Fruit fly (Drosophila melanogaster) whole organism, prepupa: ENCODE measurements around the gene ChT.

Source experiments
- Blimp-1 ChIP-seq: fragments of 200-800 bp; sonication (Bioruptor generic); optimal IDR thresholded peaks from 3 replicates; lab custom pipeline; 2017; ENCODE audit warnings: missing biosample characterization, missing genetic modification characterization, mild to moderate bottlenecking, moderate library complexity, missing genetic modification reagents
- CG10631 ChIP-seq: fragments of 200-800 bp; sonication (Bioruptor generic); optimal IDR thresholded peaks from 2 replicates; lab custom pipeline; 2016; ENCODE audit warnings: missing biosample characterization, missing genetic modification characterization
- CG11294 ChIP-seq: fragments of 200-800 bp; sonication (Bioruptor generic); IDR thresholded peaks from 2 replicates; pipeline ENCODE4 v1.3.6; 2022; ENCODE audit warnings: missing biosample characterization, missing genetic modification characterization
- CG11762 ChIP-seq: fragments of 200-800 bp; sonication (Bioruptor generic); optimal IDR thresholded peaks from 3 replicates; lab custom pipeline; 2016; ENCODE audit warnings: missing biosample characterization, missing genetic modification characterization; ENCODE audit not compliant: insufficient read depth
- CG11902 ChIP-seq: fragments of 200-800 bp; sonication (Bioruptor generic); optimal IDR thresholded peaks from 3 replicates; lab custom pipeline; 2016; ENCODE audit warnings: missing biosample characterization, missing genetic modification characterization
- CG15336 ChIP-seq: fragments of 200-800 bp; sonication (Bioruptor generic); IDR thresholded peaks from 2 replicates; pipeline ENCODE4 v1.3.6; 2022; ENCODE audit warnings: missing biosample characterization, missing genetic modification characterization
- CG16779 ChIP-seq: fragments of 200-800 bp; sonication (Bioruptor generic); optimal IDR thresholded peaks from 3 replicates; lab custom pipeline; 2017; ENCODE audit warnings: missing biosample characterization, mild to moderate bottlenecking, missing genetic modification characterization
- CG3032 ChIP-seq: fragments of 200-800 bp; optimal IDR thresholded peaks from 2 replicates; lab custom pipeline; 2019; ENCODE audit warnings: missing biosample characterization, mild to moderate bottlenecking, missing genetic modification characterization, moderate library complexity
- CG31627 ChIP-seq: fragments of 200-800 bp; sonication (Bioruptor generic); optimal IDR thresholded peaks from 3 replicates; lab custom pipeline; 2016; ENCODE audit warnings: missing biosample characterization, missing genetic modification characterization
- CG34406 ChIP-seq: fragments of 200-800 bp; sonication (Bioruptor generic); optimal IDR thresholded peaks from 3 replicates; lab custom pipeline; 2016; ENCODE audit warnings: missing biosample characterization, missing genetic modification characterization
- CG3919 ChIP-seq: fragments of 200-800 bp; sonication (Bioruptor generic); optimal IDR thresholded peaks from 3 replicates; lab custom pipeline; 2016; ENCODE audit warnings: missing biosample characterization, missing genetic modification characterization
- CG4318 ChIP-seq: fragments of 200-800 bp; sonication (Bioruptor generic); optimal IDR thresholded peaks from 3 replicates; lab custom pipeline; 2017; ENCODE audit warnings: missing biosample characterization, mild to moderate bottlenecking, missing genetic modification characterization
- CG6163 ChIP-seq: fragments of 200-800 bp; sonication (Bioruptor generic); IDR thresholded peaks from 3 replicates; pipeline ENCODE4 v1.3.6; 2022; ENCODE audit warnings: missing biosample characterization, missing genetic modification characterization
- CG6276 ChIP-seq: fragments of 200-800 bp; sonication (Bioruptor generic); optimal IDR thresholded peaks from 2 replicates; lab custom pipeline; 2017; ENCODE audit warnings: missing biosample characterization, mild to moderate bottlenecking, missing genetic modification characterization
- CG6792 ChIP-seq: fragments of 200-800 bp; sonication (Bioruptor generic); optimal IDR thresholded peaks from 3 replicates; lab custom pipeline; 2016; ENCODE audit warnings: missing biosample characterization, missing genetic modification characterization
- CG6808 ChIP-seq: fragments of 200-800 bp; sonication (Bioruptor generic); optimal IDR thresholded peaks from 3 replicates; lab custom pipeline; 2017; ENCODE audit warnings: missing biosample characterization, missing genetic modification characterization, mild to moderate bottlenecking, moderate library complexity, missing genetic modification reagents
- CG7368 ChIP-seq: fragments of 200-800 bp; sonication (Bioruptor generic); optimal IDR thresholded peaks from 3 replicates; lab custom pipeline; 2016; ENCODE audit warnings: missing biosample characterization, missing genetic modification characterization
- CG8119 ChIP-seq: fragments of 200-800 bp; sonication (Bioruptor generic); IDR thresholded peaks from 3 replicates; pipeline ENCODE4 v1.3.6; 2022; ENCODE audit warnings: missing biosample characterization, missing genetic modification characterization
- CG8632 ChIP-seq: fragments of 200-800 bp; sonication (Bioruptor generic); optimal IDR thresholded peaks from 3 replicates; lab custom pipeline; 2016; ENCODE audit warnings: missing biosample characterization, missing genetic modification characterization
- CG9139 ChIP-seq: fragments of 200-800 bp; sonication (Bioruptor generic); optimal IDR thresholded peaks from 3 replicates; lab custom pipeline; 2017; ENCODE audit warnings: missing biosample characterization, mild to moderate bottlenecking, missing genetic modification characterization
- Eip78C ChIP-seq: fragments of 200-800 bp; sonication (Bioruptor generic); peaks from one replicate; lab custom pipeline; 2016; ENCODE audit warnings: missing biosample characterization, missing genetic modification characterization
- Eip93F ChIP-seq: fragments of 200-800 bp; sonication (Bioruptor generic); optimal IDR thresholded peaks from 2 replicates; lab custom pipeline; 2016; ENCODE audit warnings: missing biosample characterization, mild to moderate bottlenecking, missing genetic modification characterization
- Ets21C ChIP-seq: fragments of 200-800 bp; sonication (Bioruptor generic); optimal IDR thresholded peaks from 3 replicates; lab custom pipeline; 2016; ENCODE audit warnings: missing biosample characterization, missing genetic modification characterization
- Ets96B ChIP-seq: fragments of 200-800 bp; optimal IDR thresholded peaks from 2 replicates; lab custom pipeline; 2019; ENCODE audit warnings: missing biosample characterization, mild to moderate bottlenecking, missing genetic modification characterization, moderate library complexity
- Gug ChIP-seq: fragments of 200-800 bp; sonication (Bioruptor generic); IDR thresholded peaks from 2 replicates; pipeline ENCODE4 v1.3.6; 2022; ENCODE audit warnings: missing biosample characterization, missing genetic modification characterization
- Hr38 ChIP-seq: sonication (Bioruptor generic); optimal IDR thresholded peaks from 2 replicates; lab custom pipeline; 2016; ENCODE audit warnings: missing biosample characterization, missing genetic modification characterization
- Hr39 ChIP-seq: fragments of 200-800 bp; sonication (Bioruptor generic); optimal IDR thresholded peaks from 2 replicates; lab custom pipeline; 2016; ENCODE audit warnings: missing biosample characterization, missing genetic modification characterization
- Lpt ChIP-seq: fragments of 200-800 bp; sonication (Bioruptor generic); optimal IDR thresholded peaks from 3 replicates; lab custom pipeline; 2016; ENCODE audit warnings: missing biosample characterization, missing genetic modification characterization
- Met ChIP-seq: fragments of 200-800 bp; sonication (Bioruptor generic); optimal IDR thresholded peaks from 3 replicates; lab custom pipeline; 2016; ENCODE audit warnings: missing biosample characterization, missing genetic modification characterization
- OdsH ChIP-seq: fragments of 200-800 bp; sonication (Bioruptor generic); optimal IDR thresholded peaks from 3 replicates; lab custom pipeline; 2016; ENCODE audit warnings: missing biosample characterization, missing genetic modification characterization
- Smox ChIP-seq: fragments of 200-800 bp; sonication (Bioruptor generic); optimal IDR thresholded peaks from 3 replicates; lab custom pipeline; 2016; ENCODE audit warnings: missing biosample characterization, missing genetic modification characterization
- Sox102F ChIP-seq: fragments of 200-800 bp; sonication (Bioruptor generic); optimal IDR thresholded peaks from 2 replicates; lab custom pipeline; 2016; ENCODE audit warnings: missing biosample characterization, mild to moderate bottlenecking, missing genetic modification characterization
- Sox15 ChIP-seq: fragments of 200-800 bp; sonication (Bioruptor generic); optimal IDR thresholded peaks from 3 replicates; lab custom pipeline; 2016; ENCODE audit warnings: missing biosample characterization, missing genetic modification characterization
- achi ChIP-seq: fragments of 200-800 bp; sonication (Bioruptor generic); optimal IDR thresholded peaks from 3 replicates; lab custom pipeline; 2016; ENCODE audit warnings: missing biosample characterization, missing genetic modification characterization
- acj6 ChIP-seq: fragments of 200-800 bp; sonication (Bioruptor generic); optimal IDR thresholded peaks from 3 replicates; lab custom pipeline; 2016; ENCODE audit warnings: missing biosample characterization, missing genetic modification characterization
- dac ChIP-seq: fragments of 200-800 bp; sonication (Bioruptor generic); optimal IDR thresholded peaks from 2 replicates; lab custom pipeline; 2017; ENCODE audit warnings: missing biosample characterization, mild to moderate bottlenecking, missing genetic modification characterization
- dsx ChIP-seq: fragments of 200-800 bp; optimal IDR thresholded peaks from 3 replicates; lab custom pipeline; 2019; ENCODE audit warnings: missing biosample characterization, mild to moderate bottlenecking, missing genetic modification characterization, moderate library complexity; ENCODE audit not compliant: poor library complexity, severe bottlenecking
- eg ChIP-seq: fragments of 200-800 bp; sonication (Bioruptor generic); IDR thresholded peaks from 3 replicates; pipeline ENCODE4 v1.3.6; 2022; ENCODE audit warnings: missing biosample characterization, missing genetic modification characterization
- fd59A ChIP-seq: fragments of 200-800 bp; sonication (Bioruptor generic); optimal IDR thresholded peaks from 2 replicates; lab custom pipeline; 2017; ENCODE audit warnings: missing biosample characterization, mild to moderate bottlenecking, missing genetic modification characterization, missing genetic modification reagents
- fkh ChIP-seq: fragments of 200-800 bp; sonication (Bioruptor generic); optimal IDR thresholded peaks from 3 replicates; lab custom pipeline; 2017; ENCODE audit warnings: missing biosample characterization, mild to moderate bottlenecking, missing genetic modification characterization, moderate library complexity
- net ChIP-seq: fragments of 200-800 bp; sonication (Bioruptor generic); optimal IDR thresholded peaks from 3 replicates; lab custom pipeline; 2016; ENCODE audit warnings: missing biosample characterization, missing genetic modification characterization
- pdm3 ChIP-seq: fragments of 200-800 bp; sonication (Bioruptor generic); optimal IDR thresholded peaks from 3 replicates; lab custom pipeline; 2016; ENCODE audit warnings: missing biosample characterization, missing genetic modification characterization
- salr ChIP-seq, 2 experiments: fragments of 200-800 bp; sonication (Bioruptor generic); optimal IDR thresholded peaks; 3 replicates each; lab custom pipeline; 2016 to 2018; ENCODE audit warnings: missing biosample characterization in 2 of 2, missing genetic modification characterization in 2 of 2, mild to moderate bottlenecking in 1 of 2
- spab ChIP-seq: fragments of 200-800 bp; sonication (Bioruptor generic); optimal IDR thresholded peaks from 2 replicates; lab custom pipeline; 2017; ENCODE audit warnings: missing biosample characterization, mild to moderate bottlenecking, missing genetic modification characterization, missing genetic modification reagents
- ss ChIP-seq, 2 experiments: fragments of 200-800 bp; sonication (Bioruptor generic); optimal IDR thresholded peaks; 2 replicates in 1 of 2; 3 replicates in 1 of 2; lab custom pipeline; 2017 to 2018; ENCODE audit warnings: mild to moderate bottlenecking in 2 of 2, missing biosample characterization in 2 of 2, missing genetic modification characterization in 2 of 2, moderate library complexity in 1 of 2
- svp ChIP-seq: fragments of 200-800 bp; sonication (Bioruptor generic); peaks from one replicate; lab custom pipeline; 2016; ENCODE audit warnings: missing biosample characterization, missing genetic modification characterization
- topi ChIP-seq: fragments of 200-800 bp; sonication (Bioruptor generic); optimal IDR thresholded peaks from 3 replicates; lab custom pipeline; 2016; ENCODE audit warnings: missing biosample characterization, missing genetic modification characterization
- vri ChIP-seq: fragments of 200-800 bp; sonication (Bioruptor generic); optimal IDR thresholded peaks from 3 replicates; lab custom pipeline; 2016; ENCODE audit warnings: missing biosample characterization, mild to moderate bottlenecking, missing genetic modification characterization

Gene ChT

DNA sequence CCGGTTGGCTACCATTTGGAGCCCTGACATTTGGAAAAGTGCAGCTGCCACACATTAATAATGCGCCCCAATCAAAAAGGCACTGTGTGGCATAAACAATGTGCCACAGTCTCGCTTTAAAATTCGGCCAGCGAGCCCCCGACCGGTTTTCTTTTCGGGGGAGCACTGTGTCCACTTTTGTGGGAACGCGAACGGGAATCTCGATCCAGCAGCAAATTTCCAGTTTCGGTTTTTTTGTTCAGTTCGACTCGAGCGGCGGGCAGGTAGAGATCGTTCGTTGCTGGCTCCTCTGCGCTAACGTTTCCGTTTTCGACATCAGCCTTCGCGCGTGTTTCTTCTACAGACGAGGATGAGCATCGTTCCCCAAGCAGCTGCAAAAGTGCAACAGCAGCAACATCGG is 11.3 kb upstream of the ChT start, which contains the start of gene CG7702 (continued):
- TF ChIP-seq CG11294, result no peak
- no peak for TF ChIP-seq CG10631 (GFP tag; lab: Kevin White, UChicago)
- TF ChIP-seq CG6163 (GFP tag; lab: Robert Waterston, UW), result peak; percentile 5; the same call in 1 of the 3 replicates
- no peak for TF ChIP-seq topi (GFP tag; lab: Kevin White, UChicago)
- TF ChIP-seq Met, result no peak
- TF ChIP-seq Hr39 (GFP tag; lab: Kevin White, UChicago), result no peak
- no peak for TF ChIP-seq ss (GFP tag; optimal IDR thresholded peaks at IDR 0.05; lab: Kevin White, UChicago)
- no peak for TF ChIP-seq CG34406 (GFP tag; lab: Kevin White, UChicago)
- no peak for TF ChIP-seq CG8632 (GFP tag; lab: Kevin White, UChicago)
- no peak for TF ChIP-seq dac
- TF ChIP-seq CG11902 (GFP tag; lab: Kevin White, UChicago), result no peak
- peak; percentile 29 for TF ChIP-seq Eip93F (GFP tag; lab: Kevin White, UChicago)
- TF ChIP-seq CG6276, result no peak
- TF ChIP-seq Eip78C (GFP tag; lab: Kevin White, UChicago), result peak; percentile 58
- TF ChIP-seq eg (GFP tag; lab: Robert Waterston, UW), result peak; percentile 52; the same call in 1 of the 3 replicates
- TF ChIP-seq vri, result peak; percentile 17

DNA sequence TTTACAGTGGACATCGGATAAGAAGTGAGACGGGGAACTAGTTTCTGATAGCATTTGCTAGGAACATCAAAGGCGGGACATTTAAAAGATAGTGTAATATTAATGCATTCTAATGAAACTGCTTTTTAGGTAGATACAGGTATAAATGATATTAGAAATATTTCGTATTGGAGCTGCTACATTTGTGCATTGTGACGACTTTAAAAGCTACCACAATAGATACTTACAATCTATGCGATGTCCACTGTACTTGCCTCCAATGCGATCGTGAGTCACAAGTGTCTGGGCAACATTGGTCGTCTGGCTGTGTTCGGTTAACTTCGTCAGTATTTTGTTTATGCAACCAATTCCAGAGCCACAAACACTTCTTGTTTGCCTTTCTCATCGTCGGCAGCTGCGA is 10.6 kb upstream of the ChT start:
- TF ChIP-seq CG3919 (GFP tag; lab: Kevin White, UChicago), result peak; percentile 65
- TF ChIP-seq eg (GFP tag; lab: Robert Waterston, UW), result peak; percentile 80
- TF ChIP-seq salr (GFP tag; optimal IDR thresholded peaks at IDR 0.05; lab: Kevin White, UChicago), result peak in 1 of 2 experiments; percentile 66
- TF ChIP-seq CG9139 (GFP tag; lab: Kevin White, UChicago), result no peak
- no peak for TF ChIP-seq Eip93F (GFP tag; lab: Kevin White, UChicago)
- TF ChIP-seq CG6808, result peak; percentile 75
- TF ChIP-seq topi (GFP tag; lab: Kevin White, UChicago), result peak; percentile 68
- no peak for TF ChIP-seq CG10631 (GFP tag; lab: Kevin White, UChicago)
- peak; percentile 93 for TF ChIP-seq Eip78C (GFP tag; lab: Kevin White, UChicago)
- TF ChIP-seq CG16779 (tag; lab: Kevin White, UChicago), result peak; percentile 50
- no peak for TF ChIP-seq Hr38
- TF ChIP-seq svp, result no peak
- no peak for TF ChIP-seq CG6276
- peak; percentile 49 for TF ChIP-seq CG34406 (GFP tag; lab: Kevin White, UChicago)
- TF ChIP-seq fd59A, result peak; percentile 54
- no peak for TF ChIP-seq Sox15 (GFP tag; lab: Kevin White, UChicago)
- no peak for TF ChIP-seq Hr39 (GFP tag; lab: Kevin White, UChicago)
- peak; percentile 72 for TF ChIP-seq acj6 (GFP tag; lab: Kevin White, UChicago)
- peak; percentile 74 for TF ChIP-seq OdsH (GFP tag; lab: Kevin White, UChicago)
- no peak for TF ChIP-seq pdm3 (GFP tag; lab: Kevin White, UChicago)
- no peak for TF ChIP-seq Lpt (GFP tag; lab: Kevin White, UChicago)
- no peak for TF ChIP-seq Sox102F (GFP tag; lab: Kevin White, UChicago)
- TF ChIP-seq vri, result peak; percentile 37
- TF ChIP-seq net (GFP tag; lab: Kevin White, UChicago), result peak; percentile 60
- TF ChIP-seq Ets21C, result no peak
- TF ChIP-seq CG8119 (GFP tag; lab: Robert Waterston, UW), result peak; percentile 74
- peak; percentile 69 for TF ChIP-seq achi (GFP tag; lab: Kevin White, UChicago)
- peak; percentile 72 for TF ChIP-seq CG3032 (tag; lab: Kevin White, UChicago)
- peak; percentile 79; the same call in 2 of the 3 replicates for TF ChIP-seq CG6163 (GFP tag; lab: Robert Waterston, UW)
- TF ChIP-seq CG6792 (GFP tag; lab: Kevin White, UChicago), result peak; percentile 51
- TF ChIP-seq CG11762 (GFP tag; lab: Kevin White, UChicago), result peak; percentile 57
- TF ChIP-seq fkh, result peak; percentile 2
- no peak for TF ChIP-seq dsx (GFP tag; lab: Kevin White, UChicago)
- peak; percentile 47 to 66 for TF ChIP-seq ss (GFP tag; optimal IDR thresholded peaks at IDR 0.05; lab: Kevin White, UChicago)
- peak; percentile 62 for TF ChIP-seq CG31627 (GFP tag; lab: Kevin White, UChicago)
- TF ChIP-seq CG15336 (GFP tag; lab: Robert Waterston, UW), result peak; percentile 80
- TF ChIP-seq Ets96B (tag; lab: Kevin White, UChicago), result peak; percentile 75
- TF ChIP-seq Smox, result no peak
- TF ChIP-seq CG7368 (GFP tag; lab: Kevin White, UChicago), result peak; percentile 17
- TF ChIP-seq Blimp-1, result no peak
- peak; percentile 57 for TF ChIP-seq Gug (GFP tag; lab: Robert Waterston, UW)
- TF ChIP-seq CG11294, result peak; percentile 64
- TF ChIP-seq CG4318 (GFP tag; lab: Kevin White, UChicago), result no peak
- TF ChIP-seq spab, result no peak
